Worm (Caenorhabditis elegans) whole organism, mixed stage, embryonic: ENCODE data around the gene R03H10.11.
"Not testable (repeated sequence)": the region's sequence is repeated elsewhere in the genome, so short reads cannot be mapped to it uniquely, and the experiment has no call there.

Experiments
- elt-1 ChIP-seq: sonication (generic microtip); optimal IDR thresholded peaks from 2 replicates; lab custom pipeline; 2017; ENCODE audit warnings: missing genetic modification characterization, mild to moderate bottlenecking, missing compliant biosample characterization, antibody characterized with exemption, moderate library complexity, borderline replicate concordance; ENCODE audit not compliant: insufficient read depth
- lin-13 ChIP-seq: fragments of 150-350 bp; optimal IDR thresholded peaks from 2 replicates; lab custom pipeline; 2014; ENCODE audit warnings: missing biosample characterization, missing genetic modification characterization
- mls-2 ChIP-seq: sonication (generic microtip); optimal IDR thresholded peaks from 2 replicates; lab custom pipeline; 2016; ENCODE audit warnings: mild to moderate bottlenecking, missing genetic modification characterization, moderate library complexity, missing compliant biosample characterization
- nhr-76 ChIP-seq: sonication (generic microtip); optimal IDR thresholded peaks from 2 replicates; lab custom pipeline; 2017; ENCODE audit warnings: missing biosample characterization, missing genetic modification characterization
- snpc-4 ChIP-seq: fragments of 150-350 bp; optimal IDR thresholded peaks from 2 replicates; lab custom pipeline; 2014; ENCODE audit warnings: missing biosample characterization, missing genetic modification characterization
- unc-39 ChIP-seq: fragments of 150-350 bp; optimal IDR thresholded peaks from 2 replicates; lab custom pipeline; 2014; ENCODE audit warnings: missing biosample characterization, missing genetic modification characterization
- unc-62 ChIP-seq: fragments of 150-350 bp; optimal IDR thresholded peaks from 2 replicates; lab custom pipeline; 2014; ENCODE audit warnings: missing biosample characterization, missing genetic modification reagents, missing genetic modification characterization
- ztf-11 ChIP-seq: fragments of 150-350 bp; optimal IDR thresholded peaks from 2 replicates; lab custom pipeline; 2014; ENCODE audit warnings: missing biosample characterization, missing genetic modification characterization

DNA sequence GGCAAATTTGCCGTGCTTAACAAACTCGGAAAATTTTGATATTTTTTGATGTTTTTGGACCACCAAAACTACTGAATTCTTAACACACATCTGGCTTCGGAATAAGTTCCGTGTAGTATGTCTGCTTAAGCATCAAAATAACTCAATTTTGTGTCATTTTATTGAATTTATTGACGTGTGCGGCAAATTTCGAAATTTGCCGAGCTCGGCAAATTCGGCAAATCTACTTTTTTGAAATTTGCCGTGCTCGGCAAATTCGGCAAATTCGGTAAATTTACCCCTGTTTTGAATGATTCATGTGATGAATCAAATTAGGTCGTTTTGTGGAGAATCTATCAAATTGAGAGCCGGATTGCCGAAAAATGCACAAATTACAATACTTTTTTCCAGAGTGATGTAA is 47.2 kb upstream of the R03H10.11 start, which contains the start of gene ast-1:
- not testable (repeated sequence) for TF ChIP-seq unc-39 (tag; lab: Kevin White, UChicago); nhr-76 (tag; lab: Kevin White, UChicago); unc-62 (GFP tag; lab: Kevin White, UChicago); snpc-4 (tag; lab: Kevin White, UChicago); lin-13 (tag; lab: Kevin White, UChicago); mls-2; ztf-11 (tag; lab: Kevin White, UChicago); elt-1 (tag; lab: Kevin White, UChicago)
